Fruit fly (Drosophila melanogaster): ENCODE measurements around the gene FoxK.

The FoxK gene

DNA sequence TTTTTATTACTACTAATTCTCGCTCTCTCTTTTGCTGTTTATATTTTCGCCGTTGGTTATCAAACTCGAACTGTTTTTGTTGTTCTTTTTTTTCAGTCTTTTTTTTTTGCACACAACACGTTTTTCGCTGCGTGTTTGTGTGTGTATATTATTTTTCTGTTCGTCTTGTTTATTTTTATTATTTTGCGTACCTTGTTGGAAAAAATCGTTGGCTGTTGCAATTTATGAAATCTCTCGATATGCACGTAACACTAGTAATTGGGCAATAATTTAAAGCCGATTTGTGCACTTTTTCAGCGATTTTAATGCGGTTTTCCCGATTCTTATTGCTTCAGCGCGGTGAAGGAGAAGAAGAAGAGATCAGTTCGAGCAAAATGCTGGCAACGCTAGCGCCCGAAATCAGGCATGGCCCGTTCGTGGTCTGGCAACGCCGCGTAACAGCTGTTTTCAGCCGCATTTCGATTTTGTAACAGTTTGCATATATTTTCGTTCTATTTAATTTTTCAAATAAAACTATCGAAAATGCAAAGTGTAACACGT is at the start of gene FoxK, which contains the start of gene mRpL2 (continued):
- TF ChIP-seq CG11398 (GFP tag; optimal IDR thresholded peaks at IDR 0.05) = no peak
- TF ChIP-seq CG8281 (tag; optimal IDR thresholded peaks at IDR 0.05) = no peak
- TF ChIP-seq CG17186 (GFP tag; optimal IDR thresholded peaks at IDR 0.05) = peak; percentile 53
- TF ChIP-seq CG18476 (GFP tag; optimal IDR thresholded peaks at IDR 0.05) = no peak
- no peak for TF ChIP-seq CG17361 (GFP tag; IDR thresholded peaks at IDR 0.05)
- TF ChIP-seq CG13287 (GFP tag; IDR thresholded peaks at IDR 0.05; ENCODE audit: partially characterized antibody) = peak; percentile 57; the same call in 1 of the 2 replicates
- peak; percentile 10 for TF ChIP-seq CG33213 (GFP tag; optimal IDR thresholded peaks at IDR 0.05)
- TF ChIP-seq jing (GFP tag; optimal IDR thresholded peaks at IDR 0.05) = no peak
- TF ChIP-seq prd (optimal IDR thresholded peaks at IDR 0.05) = no peak
- no peak for TF ChIP-seq prd (GFP tag; IDR thresholded peaks at IDR 0.05)
- TF ChIP-seq Hmx (GFP tag; optimal IDR thresholded peaks at IDR 0.05) = no peak
- no peak for TF ChIP-seq z (GFP tag; IDR thresholded peaks at IDR 0.05)
- no peak for TF ChIP-seq Lhr (GFP tag; optimal IDR thresholded peaks at IDR 0.05)
- TF ChIP-seq unc-4 (GFP tag; IDR thresholded peaks at IDR 0.05; ENCODE audit: partially characterized antibody) = 0 out of 2 replicates have a peak, but pooled peaks have one; percentile 38
- TF ChIP-seq CG5245 (GFP tag; optimal IDR thresholded peaks at IDR 0.05) = no peak
- no peak for TF ChIP-seq lilli (GFP tag; optimal IDR thresholded peaks at IDR 0.05)
- no peak for TF ChIP-seq CG16779 (GFP tag; IDR thresholded peaks at IDR 0.05)
- no peak for TF ChIP-seq HLHmδ (GFP tag; optimal IDR thresholded peaks at IDR 0.05)
- no peak for TF ChIP-seq CG6689 (GFP tag; IDR thresholded peaks at IDR 0.05)
- TF ChIP-seq CG4360 (GFP tag; IDR thresholded peaks at IDR 0.05) = no peak
- TF ChIP-seq scrt (GFP tag; optimal IDR thresholded peaks at IDR 0.05) = no peak
- peak; percentile 13 for TF ChIP-seq Xbp1 (GFP tag; optimal IDR thresholded peaks at IDR 0.05)
- peak; percentile 29 for TF ChIP-seq CG30020 (tag; optimal IDR thresholded peaks at IDR 0.05)
- no peak for TF ChIP-seq oc (tag; optimal IDR thresholded peaks at IDR 0.05)
- TF ChIP-seq MESR4 (GFP tag; optimal IDR thresholded peaks at IDR 0.05) = peak; percentile 71
- no peak for TF ChIP-seq sob (GFP tag; IDR thresholded peaks at IDR 0.05)
- TF ChIP-seq Dp (GFP tag; optimal IDR thresholded peaks at IDR 0.05) = peak; percentile 51
- TF ChIP-seq CG17568 (GFP tag; optimal IDR thresholded peaks at IDR 0.05) = no peak
- TF ChIP-seq Chrac-16 (GFP tag; optimal IDR thresholded peaks at IDR 0.05) = no peak
- TF ChIP-seq CG10267 (tag; optimal IDR thresholded peaks at IDR 0.05) = peak; percentile 39
- peak; percentile 45 for TF ChIP-seq phol (tag; optimal IDR thresholded peaks at IDR 0.05)
- no peak for TF ChIP-seq shn (GFP tag; optimal IDR thresholded peaks at IDR 0.05)
- no peak for TF ChIP-seq Gug (GFP tag; IDR thresholded peaks at IDR 0.05)
- no peak for TF ChIP-seq Atf6 (GFP tag; IDR thresholded peaks at IDR 0.05)
- TF ChIP-seq luna (GFP tag; optimal IDR thresholded peaks at IDR 0.05) = no peak
- TF ChIP-seq croc (GFP tag; conservative IDR thresholded peaks at IDR 0.05) = no peak
- TF ChIP-seq CG9727 (GFP tag; optimal IDR thresholded peaks at IDR 0.05) = no peak
- no peak for TF ChIP-seq btn (GFP tag; optimal IDR thresholded peaks at IDR 0.05)
- no peak for TF ChIP-seq Oaz (GFP tag; IDR thresholded peaks at IDR 0.05)
- no peak for TF ChIP-seq tup (GFP tag; optimal IDR thresholded peaks at IDR 0.05)
- TF ChIP-seq zen (tag; optimal IDR thresholded peaks at IDR 0.05) = no peak
- TF ChIP-seq Kr (GFP tag; optimal IDR thresholded peaks at IDR 0.05) = no peak
- no peak for TF ChIP-seq tin (GFP tag; optimal IDR thresholded peaks at IDR 0.05)
- TF ChIP-seq CG8478 (optimal IDR thresholded peaks at IDR 0.05) = no peak
- TF ChIP-seq knrl (GFP tag; IDR thresholded peaks at IDR 0.05; ENCODE audit: partially characterized antibody) = 0 out of 3 replicates have a peak, but pooled peaks have one; percentile 27
- TF ChIP-seq YL-1 (GFP tag; optimal IDR thresholded peaks at IDR 0.05) = peak; percentile 72
- no peak for TF ChIP-seq CG4424 (GFP tag; optimal IDR thresholded peaks at IDR 0.05)
- no peak for TF ChIP-seq nerfin-1 (tag; optimal IDR thresholded peaks at IDR 0.05)
- peak; percentile 83 for TF ChIP-seq sqz (GFP tag; optimal IDR thresholded peaks at IDR 0.05)
- no peak for TF ChIP-seq Poxn (GFP tag; IDR thresholded peaks at IDR 0.05)
- TF ChIP-seq Taf1 (GFP tag; IDR thresholded peaks at IDR 0.05) = no peak
- TF ChIP-seq dimm (GFP tag; IDR thresholded peaks at IDR 0.05) = no peak
